Fruit fly (Drosophila melanogaster): ENCODE results near the gene CG5196.

DNA sequence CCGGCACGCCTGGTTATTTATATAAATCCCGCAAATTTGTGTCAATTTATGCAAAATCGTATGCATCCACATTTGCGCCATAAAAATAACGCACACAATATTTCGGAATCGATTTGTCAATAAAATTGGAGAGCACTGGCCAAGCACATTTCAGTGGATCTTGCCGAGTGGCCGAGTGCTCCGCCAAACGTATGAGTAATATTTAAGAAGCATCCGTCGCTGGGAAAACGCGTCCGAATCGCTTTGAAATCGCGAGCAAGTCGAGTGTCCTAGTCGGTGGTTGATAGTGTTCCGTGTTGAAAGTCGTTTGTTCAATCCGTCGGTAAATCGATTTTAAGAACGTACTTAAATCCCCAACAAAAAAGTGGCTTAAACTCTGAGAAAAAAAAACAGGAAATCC lies 21.2 kb upstream of the CG5196 start, which contains the start of gene CG33098:
- TF ChIP-seq ttk (optimal IDR thresholded peaks at IDR 0.05): no peak
- no peak for TF ChIP-seq psq (optimal IDR thresholded peaks at IDR 0.05)

Measured in Kc167 (cell line).